Worm (Caenorhabditis elegans): ENCODE measurements around the gene C55B6.5.

C55B6.5 gene

ce11 chrX:7242878-7243277 lies 37.8 kb upstream of the C55B6.5 start, which contains the start of gene F46H5.7 (continued):
- TF ChIP-seq dpl-1 (GFP tag; optimal IDR thresholded peaks at IDR 0.05) (no peak), zip-11 (GFP tag; IDR thresholded peaks at IDR 0.05) (no peak), nhr-102 (tag; optimal IDR thresholded peaks at IDR 0.05) (no peak), lsy-2 (tag; optimal IDR thresholded peaks at IDR 0.05) (no peak), ama-1 (optimal IDR thresholded peaks at IDR 0.05) (peak; percentile 10), aly-2 (tag; optimal IDR thresholded peaks at IDR 0.05) (no peak), dmd-8 (GFP tag; IDR thresholded peaks at IDR 0.05) (no peak), jun-1 (tag; optimal IDR thresholded peaks at IDR 0.05) (no peak), nhr-28 (tag; optimal IDR thresholded peaks at IDR 0.05) (peak; percentile 25), nhr-237 (tag; optimal IDR thresholded peaks at IDR 0.05) (no peak), mes-2 (tag; optimal IDR thresholded peaks at IDR 0.05; ENCODE audit: poor library complexity, severe bottlenecking) (no peak), ctbp-1 (GFP tag; IDR thresholded peaks at IDR 0.05) (no peak), ceh-20 (GFP tag; IDR thresholded peaks at IDR 0.05) (no peak), rbr-2 (tag; optimal IDR thresholded peaks at IDR 0.05) (no peak), daf-19 (GFP tag; conservative IDR thresholded peaks at IDR 0.05) (no peak), dmd-6 (GFP tag; IDR thresholded peaks at IDR 0.05) (peak; percentile 43; the same call in 1 of the 2 replicates), lin-29 (GFP tag; IDR thresholded peaks at IDR 0.05) (no peak), fos-1 (tag; optimal IDR thresholded peaks at IDR 0.05) (no peak), lim-7 (GFP tag; IDR thresholded peaks at IDR 0.05) (0 out of 2 replicates have a peak, but pooled peaks have one; percentile 25), hmg-1.1 (GFP tag; IDR thresholded peaks at IDR 0.05) (no peak), egl-27 (tag; optimal IDR thresholded peaks at IDR 0.05) (no peak)

ce11 chrX:7242119-7242518 lies 37.0 kb upstream of the C55B6.5 start:
- TF ChIP-seq T20F7.1 (GFP tag; optimal IDR thresholded peaks at IDR 0.05) (peak; percentile 12), tag-97 (GFP tag; IDR thresholded peaks at IDR 0.05) (no peak), lsy-2 (tag; optimal IDR thresholded peaks at IDR 0.05) (no peak), lir-3 (tag; optimal IDR thresholded peaks at IDR 0.05) (no peak), lin-13 (GFP tag; optimal IDR thresholded peaks at IDR 0.05) (no peak), mdl-1 (tag; optimal IDR thresholded peaks at IDR 0.05) (peak in 1 of 2 experiments; percentile 0), ceh-82 (tag; optimal IDR thresholded peaks at IDR 0.05) (no peak), fos-1 (tag; optimal IDR thresholded peaks at IDR 0.05) (no peak), nhr-42 (GFP tag; IDR thresholded peaks at IDR 0.05) (no peak), F37D6.2 (tag; optimal IDR thresholded peaks at IDR 0.05) (no peak), ceh-62 (tag; optimal IDR thresholded peaks at IDR 0.05) (no peak), zag-1 (tag; optimal IDR thresholded peaks at IDR 0.05) (no peak), dmd-6 (GFP tag; IDR thresholded peaks at IDR 0.05) (no peak), cey-2 (tag; optimal IDR thresholded peaks at IDR 0.05; ENCODE audit: borderline replicate concordance, insufficient read depth) (no peak), snpc-4 (tag; optimal IDR thresholded peaks at IDR 0.05) (no peak), lin-15B (tag; optimal IDR thresholded peaks at IDR 0.05) (no peak), daf-8 (GFP tag; IDR thresholded peaks at IDR 0.05) (no peak), F44E2.7 (GFP tag; IDR thresholded peaks at IDR 0.05) (no peak), nhr-28 (tag; optimal IDR thresholded peaks at IDR 0.05) (peak; percentile 17), madf-9 (GFP tag; conservative IDR thresholded peaks at IDR 0.05) (no peak), hlh-30 (tag; optimal IDR thresholded peaks at IDR 0.05; ENCODE audit: insufficient read depth) (peak; percentile 29), daf-16 (GFP tag; optimal IDR thresholded peaks at IDR 0.05) (no peak), daf-16 (tag; optimal IDR thresholded peaks at IDR 0.05) (peak; percentile 69), aha-1 (tag) (peak; percentile 71), ztf-7 (tag; optimal IDR thresholded peaks at IDR 0.05) (no peak), Y75B8A.6 (GFP tag; IDR thresholded peaks at IDR 0.05) (no peak), nhr-41 (GFP tag; IDR thresholded peaks at IDR 0.05) (no peak), dve-1 (tag; optimal IDR thresholded peaks at IDR 0.05; ENCODE audit: insufficient read depth) (peak; percentile 12), set-16 (GFP tag; IDR thresholded peaks at IDR 0.05) (no peak), jun-1 (tag; optimal IDR thresholded peaks at IDR 0.05) (no peak), hmg-1.1 (GFP tag; IDR thresholded peaks at IDR 0.05) (no peak), lin-29 (GFP tag; IDR thresholded peaks at IDR 0.05) (no peak), spr-3 (GFP tag; optimal IDR thresholded peaks at IDR 0.05) (no peak)
